Fruit fly (Drosophila melanogaster): Measurements from ENCODE around the gene CG11594.

DNA sequence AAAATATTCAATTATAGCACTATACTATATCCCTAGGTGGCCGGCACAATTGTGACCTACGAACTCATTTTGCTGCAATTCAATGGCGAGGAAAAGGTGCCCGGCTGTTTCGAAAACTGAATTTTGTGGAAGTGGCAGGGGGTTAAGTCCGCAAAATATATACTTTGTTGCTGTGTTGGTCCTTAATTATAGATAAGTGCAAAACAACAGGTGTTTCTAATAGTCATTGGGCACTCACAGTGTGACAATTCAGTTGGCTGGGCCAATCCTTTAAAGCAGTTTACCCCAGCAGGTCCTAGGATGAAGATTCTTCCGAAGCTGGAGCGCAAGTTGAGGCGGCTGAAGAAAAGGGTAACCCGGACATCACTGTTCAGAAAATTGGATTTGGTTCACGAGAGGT is 9.7 kb upstream of the CG11594 start, which contains the start of gene Gr64f:
- TF ChIP-seq CG15710 (tag; optimal IDR thresholded peaks at IDR 0.05) (no peak), Ets98B (GFP tag; IDR thresholded peaks at IDR 0.05) (no peak), EcR (GFP tag; optimal IDR thresholded peaks at IDR 0.05) (no peak), CG34367 (tag; optimal IDR thresholded peaks at IDR 0.05) (no peak), CG17806 (tag; optimal IDR thresholded peaks at IDR 0.05) (no peak), CG8159 (tag; optimal IDR thresholded peaks at IDR 0.05) (no peak), fd96Ca (GFP tag; IDR thresholded peaks at IDR 0.05) (no peak), CG8301 (tag; optimal IDR thresholded peaks at IDR 0.05) (no peak), Pif1B (GFP tag; optimal IDR thresholded peaks at IDR 0.05) (no peak)

Data from whole organism, pupa.